Fruit fly (Drosophila melanogaster): Measurements from ENCODE around the gene CG16756.
A peak's percentile ranks its signal among the peaks of the same experiment; 100 is the strongest.

CG16756 gene

DNA sequence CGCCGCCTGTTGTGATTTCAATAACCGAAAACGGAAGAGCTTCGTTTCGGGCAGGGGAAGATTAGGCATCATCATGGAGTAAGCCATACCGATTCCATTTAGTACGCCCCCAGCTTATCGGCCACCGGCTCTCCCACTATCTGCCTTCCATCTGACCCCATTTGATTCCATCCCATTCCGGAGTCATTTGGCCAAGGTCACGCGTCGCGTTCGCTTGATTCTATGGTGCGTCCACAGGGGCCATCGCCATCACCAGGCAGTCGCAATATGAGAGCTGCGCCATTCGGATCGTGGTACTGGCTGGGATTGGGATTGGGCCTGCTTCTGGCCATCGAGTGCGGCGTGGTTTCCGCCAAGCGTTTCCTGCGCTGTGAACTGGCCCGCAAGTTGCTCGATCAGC, at the start of gene CG16756:
CG16756 (plus strand) TSS at position 257 of the 400 bp plus-strand sequence.
- no peak for TF ChIP-seq CG17801 (GFP tag; optimal IDR thresholded peaks at IDR 0.05; ENCODE audit: partially characterized antibody)

DNA sequence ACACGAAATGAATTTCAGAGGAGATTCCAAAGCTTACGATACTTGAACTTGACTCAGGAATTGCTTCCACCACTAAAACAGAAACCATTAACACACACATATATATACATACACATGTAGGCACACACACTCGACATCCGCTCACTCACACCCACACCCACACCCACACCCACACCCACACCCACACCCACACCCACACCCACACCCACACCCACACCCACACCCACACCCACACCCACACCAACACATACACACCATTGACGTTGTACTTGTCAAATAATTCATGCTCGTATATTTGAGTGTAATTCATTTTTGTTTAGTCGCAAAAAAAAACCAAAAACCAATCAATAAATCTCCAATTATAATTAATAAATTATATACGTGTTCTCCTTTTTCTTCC, 44.8 kb upstream of the CG16756 start:
- no peak for TF ChIP-seq CG17801 (GFP tag; optimal IDR thresholded peaks at IDR 0.05; ENCODE audit: partially characterized antibody)

DNA sequence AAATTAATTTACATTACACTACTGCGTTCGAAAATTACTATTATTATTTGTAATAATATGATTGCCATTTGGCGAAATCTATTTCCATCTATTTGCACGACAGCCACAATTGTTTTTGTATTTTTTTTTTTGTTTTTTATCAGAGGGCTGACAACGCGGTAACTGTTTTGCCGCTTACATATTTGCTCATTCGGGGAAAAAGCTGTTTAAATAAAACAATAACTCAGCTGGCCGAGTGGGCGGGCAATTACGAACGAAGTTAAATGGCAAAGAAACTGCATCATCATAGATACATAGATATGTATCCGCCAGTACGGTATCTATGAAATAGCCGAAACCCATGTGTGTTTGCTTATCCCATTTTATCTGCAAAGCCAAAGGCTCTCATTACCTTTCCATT, 18.4 kb upstream of the CG16756 start:
- no peak for TF ChIP-seq CG17801 (GFP tag; optimal IDR thresholded peaks at IDR 0.05; ENCODE audit: partially characterized antibody)

DNA sequence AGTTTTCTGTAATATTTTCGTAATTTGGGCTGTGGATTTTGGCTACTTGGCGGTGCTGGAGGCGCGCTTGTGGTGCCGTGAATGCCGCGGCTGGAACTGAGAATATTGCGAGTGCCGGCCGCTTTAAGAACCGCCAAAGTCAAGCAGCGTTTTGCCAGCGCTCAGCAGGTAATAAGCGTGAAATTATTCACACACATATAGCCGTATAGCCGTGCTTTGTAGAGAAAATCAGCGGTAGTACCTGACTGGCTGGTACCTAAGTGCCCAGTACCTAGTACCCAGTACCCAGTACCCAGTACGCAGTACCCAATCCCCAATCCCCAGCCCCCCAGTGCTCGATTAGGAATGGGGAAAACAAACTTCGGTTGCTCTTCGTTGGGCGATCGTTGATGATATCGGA, 16.6 kb upstream of the CG16756 start, which contains the start of gene NAAT1:
NAAT1 (minus strand) TSS at position 101 of the 400 bp plus-strand sequence.
- TF ChIP-seq CG17801 (GFP tag; optimal IDR thresholded peaks at IDR 0.05; ENCODE audit: partially characterized antibody): no peak

DNA sequence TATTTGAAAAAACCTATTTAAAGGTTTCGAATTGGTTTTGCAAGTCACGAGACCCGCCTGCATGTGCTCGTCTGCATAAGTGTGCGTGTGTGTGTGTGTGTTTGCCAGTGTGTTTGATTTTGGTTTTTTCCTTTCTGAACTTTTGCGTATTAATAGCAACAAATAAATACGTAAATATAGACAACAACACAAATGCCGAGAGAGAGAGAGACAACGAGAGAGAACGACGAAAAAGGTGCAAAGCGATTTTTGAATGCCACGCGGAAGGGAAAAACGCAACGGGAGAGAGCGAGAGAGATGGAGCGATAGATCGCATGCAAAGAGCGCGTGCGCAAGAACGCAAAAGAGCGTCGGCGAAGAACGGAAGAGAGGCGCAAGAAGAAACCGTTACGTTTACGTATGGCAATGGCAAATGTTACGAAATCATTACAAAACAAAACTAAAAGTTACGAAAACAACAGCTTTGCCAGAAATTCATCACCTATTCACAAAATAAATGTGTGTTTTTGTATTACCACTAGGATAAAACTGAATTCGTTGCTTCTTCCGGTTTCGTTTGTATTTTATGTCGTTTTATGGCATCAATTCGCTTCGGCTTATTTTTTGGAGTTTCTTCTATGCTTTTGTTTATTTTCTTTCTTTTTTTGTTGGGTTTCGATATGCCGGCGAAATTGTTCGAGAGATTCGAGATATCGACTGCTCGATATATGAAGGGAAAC, 9.3 kb upstream of the CG16756 start:
- no peak for TF ChIP-seq CG17801 (GFP tag; optimal IDR thresholded peaks at IDR 0.05; ENCODE audit: partially characterized antibody)

DNA sequence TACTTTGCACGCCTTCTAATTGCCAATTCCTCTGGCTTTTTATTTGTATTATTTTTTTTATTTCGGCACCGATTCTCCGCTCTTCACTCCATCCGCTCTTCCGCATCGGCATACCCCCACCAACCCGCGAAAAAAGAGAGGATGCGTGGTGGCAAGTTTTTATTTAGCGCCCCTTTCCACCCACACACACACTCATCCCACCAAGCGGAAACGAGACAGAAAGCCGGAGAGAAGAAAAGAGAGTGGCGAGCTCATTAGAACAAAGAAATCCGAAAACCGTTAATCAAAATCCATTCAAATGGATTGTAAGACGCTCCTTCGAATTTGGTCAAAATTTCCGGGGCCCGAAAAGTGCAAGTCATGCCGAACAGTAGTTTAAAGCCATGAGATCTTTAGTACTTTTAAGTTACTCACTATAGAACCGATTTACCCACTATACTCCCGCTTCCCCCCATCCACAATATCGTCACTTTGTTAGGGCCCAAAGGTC, 8.7 kb upstream of the CG16756 start:
- no peak for TF ChIP-seq CG17801 (GFP tag; optimal IDR thresholded peaks at IDR 0.05; ENCODE audit: partially characterized antibody)

DNA sequence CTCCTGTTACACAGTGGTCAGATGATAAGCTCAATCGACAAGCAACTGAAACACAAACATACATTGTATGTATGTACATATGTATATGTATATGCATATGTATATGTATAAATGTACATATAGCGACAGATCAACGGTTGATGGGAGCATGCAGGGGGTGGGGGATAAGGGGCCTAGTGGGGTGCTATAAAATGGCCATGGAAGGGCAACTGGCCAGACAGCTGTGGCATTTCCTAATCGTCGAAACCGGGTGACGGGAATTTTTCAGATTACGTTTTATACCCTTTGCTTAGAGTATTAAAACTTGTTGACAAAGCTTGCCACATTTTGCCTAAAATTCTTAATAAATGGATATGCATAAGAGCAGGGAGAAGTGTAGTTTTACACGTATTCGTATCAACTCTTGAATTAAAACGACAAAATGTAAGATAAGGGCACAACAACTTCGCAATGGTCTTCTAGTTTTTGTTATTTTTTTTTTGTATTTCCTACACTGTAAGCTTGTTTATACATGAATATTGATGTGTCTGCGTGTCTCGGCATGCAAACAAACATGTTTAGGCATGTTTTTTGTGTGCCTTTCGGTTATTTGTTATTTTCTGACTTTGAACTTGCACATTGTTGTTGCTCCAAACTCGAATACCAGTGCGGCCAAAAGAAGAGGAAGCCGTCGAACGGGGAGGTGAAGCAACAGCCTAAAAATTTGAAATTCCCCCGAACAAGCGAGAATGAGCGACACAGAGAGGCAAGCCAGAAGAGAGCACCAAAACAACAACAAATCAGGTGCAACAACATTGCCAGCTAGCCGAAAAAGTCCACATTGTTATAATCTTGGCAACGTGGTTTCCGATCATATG, 8.0 kb upstream of the CG16756 start:
- TF ChIP-seq CG17801 (GFP tag; optimal IDR thresholded peaks at IDR 0.05; ENCODE audit: partially characterized antibody): no peak

DNA sequence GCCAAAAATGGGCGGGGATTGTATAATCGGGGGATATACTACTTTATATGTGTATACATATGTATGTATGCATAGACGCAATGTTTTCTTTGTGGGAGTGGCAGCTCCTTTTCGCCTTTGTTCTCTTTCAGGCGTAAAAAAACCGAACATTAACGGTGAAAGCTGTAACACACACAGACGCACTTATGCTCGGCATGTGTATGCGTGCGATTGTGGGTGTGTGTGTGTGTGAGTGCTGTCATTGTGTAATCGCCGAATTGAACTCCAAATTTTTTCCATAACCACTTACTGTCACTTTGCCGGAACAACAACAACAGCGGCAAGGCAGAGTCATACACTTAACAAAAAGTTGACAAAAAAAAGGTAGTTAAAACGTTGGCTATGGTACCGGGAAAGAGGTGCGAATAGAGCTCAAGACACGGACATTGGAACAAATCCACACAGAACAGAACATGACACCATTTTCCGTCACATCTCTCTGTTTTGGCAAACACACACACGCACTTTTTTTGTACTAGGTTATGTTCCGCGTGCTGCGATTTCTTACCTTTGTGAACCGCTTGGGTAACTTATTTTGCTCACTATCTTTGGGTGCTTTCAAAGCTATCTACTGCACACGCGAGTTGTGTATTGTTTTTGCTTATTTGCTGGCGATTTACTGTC, 7.3 kb upstream of the CG16756 start:
- TF ChIP-seq CG17801 (GFP tag; optimal IDR thresholded peaks at IDR 0.05; ENCODE audit: partially characterized antibody): no peak

DNA sequence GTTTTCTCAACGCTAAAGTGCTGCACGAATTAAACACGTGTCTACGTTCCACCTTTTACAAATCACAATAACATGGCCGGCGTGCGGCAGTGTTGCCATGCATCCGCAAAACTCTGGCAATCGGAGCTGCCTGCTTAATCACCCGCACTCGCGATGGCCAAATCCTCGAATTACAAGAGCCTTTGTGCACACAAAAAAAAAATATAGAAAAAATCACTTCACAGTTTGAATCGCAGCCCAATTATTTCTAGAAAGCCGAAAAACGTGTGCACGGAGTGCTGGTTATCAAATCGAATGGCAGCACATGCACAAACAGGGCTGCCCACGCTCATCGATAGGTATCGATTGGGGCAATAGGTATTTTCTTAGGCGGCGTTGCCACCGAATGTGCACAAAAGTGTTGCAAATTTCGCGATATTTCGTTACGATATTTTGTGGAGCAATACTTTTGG, 6.7 kb upstream of the CG16756 start, which contains the start of gene spoon:
spoon (minus strand) TSS at position 300 of the 452 bp plus-strand sequence.
- no peak for TF ChIP-seq CG17801 (GFP tag; optimal IDR thresholded peaks at IDR 0.05; ENCODE audit: partially characterized antibody)

DNA sequence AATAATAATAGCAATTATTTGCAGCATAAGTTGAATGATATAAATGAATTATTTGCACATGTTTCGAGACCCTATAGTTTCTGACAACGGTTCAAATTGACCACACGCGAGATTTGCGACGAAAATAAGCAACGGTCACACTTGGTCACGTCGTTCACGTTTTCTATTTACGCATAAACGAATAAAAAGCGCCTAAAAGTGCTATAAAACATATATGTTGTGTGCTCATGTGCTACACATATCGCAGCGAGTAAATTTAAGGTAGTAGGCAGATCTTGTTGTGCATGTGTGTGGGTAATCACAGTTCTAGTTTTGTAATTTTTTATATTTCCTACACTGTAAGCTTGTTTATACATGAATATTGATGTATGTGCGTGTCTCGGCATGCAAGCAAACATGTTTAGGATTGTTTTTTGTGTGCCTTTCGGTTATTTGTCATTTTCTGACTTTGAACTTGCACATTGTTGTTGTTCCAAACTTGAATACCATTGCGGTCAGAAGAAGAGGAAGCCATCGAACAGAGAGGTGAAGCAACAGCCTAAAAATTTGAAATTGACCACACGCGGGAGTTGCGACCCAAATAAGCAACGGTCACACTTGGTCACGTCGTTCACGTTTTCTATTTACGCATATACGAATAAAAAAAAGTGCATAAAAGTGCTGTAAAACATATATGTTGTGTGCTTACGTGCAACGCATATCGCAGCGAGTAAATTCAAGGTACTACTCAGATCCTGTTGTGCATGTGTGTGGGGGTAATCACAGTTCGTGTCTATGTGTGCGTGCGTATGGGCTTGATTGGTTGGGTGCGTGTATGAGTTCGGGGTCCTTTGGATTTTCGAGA, 5.7 kb upstream of the CG16756 start, which contains the start of gene Usp16-45:
Usp16-45 (plus strand) TSS at position 127 of the 844 bp plus-strand sequence.
- no peak for TF ChIP-seq CG17801 (GFP tag; optimal IDR thresholded peaks at IDR 0.05; ENCODE audit: partially characterized antibody)

DNA sequence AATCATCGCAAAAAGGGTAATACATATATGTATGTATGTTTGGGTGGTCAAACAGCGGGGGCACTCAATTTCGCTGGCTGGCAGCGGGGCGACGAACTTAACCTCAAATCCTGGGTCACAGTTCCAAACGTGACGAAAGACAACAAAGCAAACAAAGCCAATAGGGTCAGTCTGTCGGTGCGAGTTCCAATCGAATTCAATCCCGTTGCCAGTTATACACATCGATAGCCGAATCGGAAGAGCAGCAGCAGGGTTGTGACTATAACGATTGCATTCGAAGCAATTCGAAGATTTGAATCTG, 5.1 kb upstream of the CG16756 start:
- TF ChIP-seq CG17801 (GFP tag; optimal IDR thresholded peaks at IDR 0.05; ENCODE audit: partially characterized antibody): no peak

DNA sequence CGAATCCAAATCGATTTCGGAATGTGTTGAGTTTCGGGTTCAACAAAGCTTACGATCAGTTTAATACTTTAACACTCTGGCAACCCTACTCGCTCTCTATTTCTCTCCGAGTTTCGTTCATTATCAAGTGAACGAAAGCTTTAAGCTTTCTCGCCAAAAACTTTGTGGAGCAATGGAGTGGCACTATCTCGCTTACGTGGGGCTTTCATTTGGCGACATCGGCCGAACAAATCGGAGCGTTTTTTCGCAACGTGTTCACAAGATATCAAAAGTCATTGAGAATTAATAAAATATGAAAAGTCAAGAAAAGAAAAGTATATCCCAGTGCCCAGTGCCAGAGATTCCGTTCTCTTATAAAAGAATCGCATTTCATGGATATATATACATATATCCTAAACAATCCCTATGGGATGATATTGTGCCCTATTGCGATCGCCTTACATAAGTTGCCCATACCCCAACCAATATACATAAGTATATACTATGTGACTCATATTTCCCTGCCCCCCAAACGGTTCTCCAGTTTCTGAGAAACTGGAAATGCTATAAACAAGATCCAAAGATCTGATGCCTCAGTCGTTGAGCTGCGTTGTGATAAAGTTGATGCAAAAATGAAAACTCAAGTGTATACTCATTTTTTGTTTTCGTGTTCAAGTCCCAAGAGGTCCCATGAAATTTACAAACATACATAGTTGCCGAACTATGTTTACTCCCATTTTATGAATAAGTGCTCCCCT, 1.2 kb downstream of the CG16756 start:
- peak; percentile 79 for TF ChIP-seq CG17801 (GFP tag; optimal IDR thresholded peaks at IDR 0.05; ENCODE audit: partially characterized antibody)

DNA sequence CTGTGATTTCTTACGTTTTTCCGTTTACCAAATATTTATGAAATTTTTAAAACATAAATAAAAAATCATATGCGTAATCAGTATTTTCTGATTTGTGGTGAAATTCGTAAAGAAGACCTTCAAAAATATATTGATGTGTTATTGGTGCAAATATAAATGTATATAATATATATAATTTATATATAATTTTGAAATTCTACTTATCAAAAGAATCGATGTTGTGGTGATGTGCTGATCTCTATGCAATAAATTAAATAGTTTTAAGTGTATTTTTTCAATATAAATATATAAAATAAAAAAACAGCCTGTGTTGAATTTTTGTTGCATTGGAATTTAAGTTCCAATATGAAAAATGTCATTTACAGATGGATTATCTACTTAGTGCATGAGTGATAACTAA, 2.0 kb downstream of the CG16756 start, which contains the start of gene CG15784:
CG15784 (plus strand) TSS at position 301 of the 400 bp plus-strand sequence.
- no peak for TF ChIP-seq CG17801 (GFP tag; optimal IDR thresholded peaks at IDR 0.05; ENCODE audit: partially characterized antibody)

Data from ovary, adult (tissue).